Worm (Caenorhabditis elegans): ENCODE data around the gene C27A2.12.

ce11 chrII:5055129-5055666, 2.7 kb downstream of the C27A2.12 start, which contains the start of the genes ify-1 and rpl-22:
- TF ChIP-seq lin-40 (tag; optimal IDR thresholded peaks at IDR 0.05) (peak; percentile 79), F49E8.2 (tag; optimal IDR thresholded peaks at IDR 0.05; ENCODE audit: insufficient read depth) (peak; percentile 93), ama-1 (optimal IDR thresholded peaks at IDR 0.05) (no peak), ama-1 (GFP tag; optimal IDR thresholded peaks at IDR 0.05) (no peak), unc-62 (GFP tag; optimal IDR thresholded peaks at IDR 0.05) (no peak), let-607 (tag; optimal IDR thresholded peaks at IDR 0.05) (peak; percentile 27 to 76), egl-18 (GFP tag; IDR thresholded peaks at IDR 0.05) (no peak), F33H1.4 (GFP tag; IDR thresholded peaks at IDR 0.05) (peak; percentile 96), madf-10 (tag; optimal IDR thresholded peaks at IDR 0.05) (peak; percentile 56), nhr-120 (GFP tag; IDR thresholded peaks at IDR 0.05) (no peak), snpc-1.3 (tag; optimal IDR thresholded peaks at IDR 0.05; ENCODE audit: insufficient read depth) (peak; percentile 60)
